Fruit fly (Drosophila melanogaster) whole organism, prepupa: ENCODE measurements around the gene Bfc.

ENCODE experiments used
- Blimp-1 ChIP-seq: fragments of 200-800 bp; sonication (Bioruptor generic); optimal IDR thresholded peaks from 3 replicates; lab custom pipeline; 2017; ENCODE audit warnings: missing biosample characterization, missing genetic modification characterization, mild to moderate bottlenecking, moderate library complexity, missing genetic modification reagents
- CG11902 ChIP-seq: fragments of 200-800 bp; sonication (Bioruptor generic); optimal IDR thresholded peaks from 3 replicates; lab custom pipeline; 2016; ENCODE audit warnings: missing biosample characterization, missing genetic modification characterization
- CG16779 ChIP-seq: fragments of 200-800 bp; sonication (Bioruptor generic); optimal IDR thresholded peaks from 3 replicates; lab custom pipeline; 2017; ENCODE audit warnings: missing biosample characterization, mild to moderate bottlenecking, missing genetic modification characterization
- CG31627 ChIP-seq: fragments of 200-800 bp; sonication (Bioruptor generic); optimal IDR thresholded peaks from 3 replicates; lab custom pipeline; 2016; ENCODE audit warnings: missing biosample characterization, missing genetic modification characterization
- CG6163 ChIP-seq: fragments of 200-800 bp; sonication (Bioruptor generic); IDR thresholded peaks from 3 replicates; pipeline ENCODE4 v1.3.6; 2022; ENCODE audit warnings: missing biosample characterization, missing genetic modification characterization
- CG8119 ChIP-seq: fragments of 200-800 bp; sonication (Bioruptor generic); IDR thresholded peaks from 3 replicates; pipeline ENCODE4 v1.3.6; 2022; ENCODE audit warnings: missing biosample characterization, missing genetic modification characterization
- CG8319 ChIP-seq: fragments of 200-800 bp; sonication (Bioruptor generic); optimal IDR thresholded peaks from 3 replicates; lab custom pipeline; 2016; ENCODE audit warnings: missing biosample characterization, missing genetic modification characterization
- Ets96B ChIP-seq: fragments of 200-800 bp; optimal IDR thresholded peaks from 2 replicates; lab custom pipeline; 2019; ENCODE audit warnings: missing biosample characterization, mild to moderate bottlenecking, missing genetic modification characterization, moderate library complexity
- Hr39 ChIP-seq: fragments of 200-800 bp; sonication (Bioruptor generic); optimal IDR thresholded peaks from 2 replicates; lab custom pipeline; 2016; ENCODE audit warnings: missing biosample characterization, missing genetic modification characterization
- OdsH ChIP-seq: fragments of 200-800 bp; sonication (Bioruptor generic); optimal IDR thresholded peaks from 3 replicates; lab custom pipeline; 2016; ENCODE audit warnings: missing biosample characterization, missing genetic modification characterization
- Sox102F ChIP-seq: fragments of 200-800 bp; sonication (Bioruptor generic); optimal IDR thresholded peaks from 2 replicates; lab custom pipeline; 2016; ENCODE audit warnings: missing biosample characterization, mild to moderate bottlenecking, missing genetic modification characterization
- fd85E ChIP-seq: fragments of 200-800 bp; sonication (Bioruptor generic); optimal IDR thresholded peaks from 3 replicates; lab custom pipeline; 2016; ENCODE audit warnings: missing biosample characterization, missing genetic modification characterization
- pdm3 ChIP-seq: fragments of 200-800 bp; sonication (Bioruptor generic); optimal IDR thresholded peaks from 3 replicates; lab custom pipeline; 2016; ENCODE audit warnings: missing biosample characterization, missing genetic modification characterization
- spab ChIP-seq: fragments of 200-800 bp; sonication (Bioruptor generic); optimal IDR thresholded peaks from 2 replicates; lab custom pipeline; 2017; ENCODE audit warnings: missing biosample characterization, mild to moderate bottlenecking, missing genetic modification characterization, missing genetic modification reagents

DNA sequence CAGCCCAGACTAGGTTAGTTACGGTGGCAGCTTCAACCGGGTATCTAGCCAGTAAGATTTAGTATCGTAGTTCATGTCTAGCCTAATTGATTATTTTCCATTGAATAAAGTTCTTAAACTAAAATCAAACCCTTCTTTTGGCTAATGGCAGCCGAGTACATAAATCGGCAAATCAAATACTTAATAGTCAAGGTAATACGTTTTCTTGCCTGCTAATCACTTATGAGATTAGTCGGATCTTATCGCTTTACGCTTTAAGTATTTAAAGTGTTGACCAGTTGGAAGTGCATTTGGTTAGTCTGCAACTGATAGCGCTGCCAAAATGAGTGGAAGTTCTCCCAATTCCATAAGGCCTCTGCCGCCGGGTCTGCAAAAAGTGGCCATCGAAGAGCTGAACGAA lies 17.9 kb upstream of the Bfc start, which contains the start of gene CG33965:
- TF ChIP-seq fd85E (GFP tag; lab: Kevin White, UChicago) (no peak), Sox102F (GFP tag; lab: Kevin White, UChicago) (no peak), CG8319 (GFP tag; lab: Kevin White, UChicago) (no peak), spab (no peak), Blimp-1 (GFP tag; lab: Kevin White, UChicago) (no peak), Ets96B (tag; lab: Kevin White, UChicago) (no peak), Hr39 (GFP tag; lab: Kevin White, UChicago) (no peak), OdsH (GFP tag; lab: Kevin White, UChicago) (no peak), CG11902 (GFP tag; lab: Kevin White, UChicago) (no peak), CG6163 (GFP tag; lab: Robert Waterston, UW) (no peak), pdm3 (GFP tag; lab: Kevin White, UChicago) (no peak), CG16779 (tag; lab: Kevin White, UChicago) (no peak), CG31627 (GFP tag; lab: Kevin White, UChicago) (no peak), CG8119 (GFP tag; lab: Robert Waterston, UW) (no peak)
